Worm (Caenorhabditis elegans) whole organism, mixed stage, embryonic: ENCODE measurements around the gene zipt-17.

Source experiments
- M03D4.4 ChIP-seq: sonication (generic microtip); optimal IDR thresholded peaks from 2 replicates; lab custom pipeline; 2017; ENCODE audit warnings: mild to moderate bottlenecking, missing genetic modification characterization, missing compliant biosample characterization
- bed-3 ChIP-seq: fragments of 200-800 bp; sonication (Bioruptor generic); optimal IDR thresholded peaks from 3 replicates; lab custom pipeline; 2018; ENCODE audit warnings: mild to moderate bottlenecking, missing genetic modification characterization, moderate library complexity, missing compliant biosample characterization
- blmp-1 ChIP-seq: fragments of 150-350 bp; optimal IDR thresholded peaks from 2 replicates; lab custom pipeline; 2014; ENCODE audit warnings: missing biosample characterization, missing genetic modification characterization
- ceh-39 ChIP-seq: fragments of 150-350 bp; optimal IDR thresholded peaks from 2 replicates; lab custom pipeline; 2014; ENCODE audit warnings: missing biosample characterization, missing genetic modification characterization
- ces-1 ChIP-seq: fragments of 150-350 bp; optimal IDR thresholded peaks from 2 replicates; lab custom pipeline; 2014; ENCODE audit warnings: missing biosample characterization, missing genetic modification reagents, missing genetic modification characterization
- cnd-1 ChIP-seq: fragments of 200-800 bp; sonication (Bioruptor generic); optimal IDR thresholded peaks from 2 replicates; lab custom pipeline; 2018; ENCODE audit warnings: mild to moderate bottlenecking, missing genetic modification characterization, missing compliant biosample characterization
- drap-1 ChIP-seq: fragments of 200-800 bp; sonication (Bioruptor generic); optimal IDR thresholded peaks from 3 replicates; lab custom pipeline; 2018; ENCODE audit warnings: mild to moderate bottlenecking, missing genetic modification characterization, missing compliant biosample characterization
- elt-1 ChIP-seq: sonication (generic microtip); optimal IDR thresholded peaks from 2 replicates; lab custom pipeline; 2017; ENCODE audit warnings: missing genetic modification characterization, mild to moderate bottlenecking, missing compliant biosample characterization, antibody characterized with exemption, moderate library complexity, borderline replicate concordance; ENCODE audit not compliant: insufficient read depth
- elt-3 ChIP-seq: fragments of 150-350 bp; optimal IDR thresholded peaks from 2 replicates; lab custom pipeline; 2014; ENCODE audit warnings: missing biosample characterization, missing genetic modification characterization
- flh-1 ChIP-seq: fragments of 200-800 bp; sonication (Bioruptor generic); optimal IDR thresholded peaks from 2 replicates; lab custom pipeline; 2018; ENCODE audit warnings: mild to moderate bottlenecking, missing genetic modification characterization, moderate library complexity, missing compliant biosample characterization
- lin-13 ChIP-seq: fragments of 150-350 bp; optimal IDR thresholded peaks from 2 replicates; lab custom pipeline; 2014; ENCODE audit warnings: missing biosample characterization, missing genetic modification characterization
- lin-32 ChIP-seq: fragments of 200-800 bp; sonication (Bioruptor generic); optimal IDR thresholded peaks from 2 replicates; lab custom pipeline; 2018; ENCODE audit warnings: mild to moderate bottlenecking, missing genetic modification characterization, missing compliant biosample characterization
- lsy-2 ChIP-seq: fragments of 150-350 bp; optimal IDR thresholded peaks from 2 replicates; lab custom pipeline; 2014; ENCODE audit warnings: missing biosample characterization, missing genetic modification characterization
- mab-5 ChIP-seq: fragments of 150-350 bp; optimal IDR thresholded peaks from 2 replicates; lab custom pipeline; 2014; ENCODE audit warnings: missing biosample characterization, missing genetic modification characterization
- mep-1 ChIP-seq: fragments of 150-350 bp; optimal IDR thresholded peaks from 2 replicates; lab custom pipeline; 2017; ENCODE audit warnings: missing biosample characterization, missing genetic modification reagents, missing genetic modification characterization, inconsistent platforms
- mls-2 ChIP-seq: sonication (generic microtip); optimal IDR thresholded peaks from 2 replicates; lab custom pipeline; 2016; ENCODE audit warnings: mild to moderate bottlenecking, missing genetic modification characterization, moderate library complexity, missing compliant biosample characterization
- nhr-12 ChIP-seq: fragments of 150-350 bp; optimal IDR thresholded peaks from 2 replicates; lab custom pipeline; 2014; ENCODE audit warnings: missing biosample characterization, missing genetic modification characterization
- nhr-237 ChIP-seq: fragments of 150-350 bp; optimal IDR thresholded peaks from 2 replicates; lab custom pipeline; 2014; ENCODE audit warnings: missing biosample characterization, missing genetic modification characterization
- nhr-28 ChIP-seq: fragments of 150-350 bp; optimal IDR thresholded peaks from 2 replicates; lab custom pipeline; 2014; ENCODE audit warnings: missing biosample characterization, missing genetic modification characterization
- nhr-76 ChIP-seq: sonication (generic microtip); optimal IDR thresholded peaks from 2 replicates; lab custom pipeline; 2017; ENCODE audit warnings: missing biosample characterization, missing genetic modification characterization
- pha-4 ChIP-seq: fragments of 150-350 bp; optimal IDR thresholded peaks from 2 replicates; lab custom pipeline; 2018; ENCODE audit warnings: missing biosample characterization, missing genetic modification reagents, missing genetic modification characterization
- sem-2 ChIP-seq: fragments of 200-800 bp; sonication (Bioruptor generic); optimal IDR thresholded peaks from 2 replicates; lab custom pipeline; 2018; ENCODE audit warnings: mild to moderate bottlenecking, missing genetic modification characterization, missing compliant biosample characterization
- snpc-4 ChIP-seq: fragments of 150-350 bp; optimal IDR thresholded peaks from 2 replicates; lab custom pipeline; 2014; ENCODE audit warnings: missing biosample characterization, missing genetic modification characterization
- sptf-1 ChIP-seq: sonication (generic microtip); optimal IDR thresholded peaks from 2 replicates; lab custom pipeline; 2017; ENCODE audit warnings: mild to moderate bottlenecking, missing genetic modification characterization, moderate library complexity, missing compliant biosample characterization
- tbx-8 ChIP-seq: fragments of 200-800 bp; sonication (Bioruptor generic); optimal IDR thresholded peaks from 2 replicates; lab custom pipeline; 2018; ENCODE audit warnings: mild to moderate bottlenecking, missing genetic modification characterization, moderate library complexity, missing compliant biosample characterization
- unc-120 ChIP-seq: sonication (generic microtip); optimal IDR thresholded peaks from 2 replicates; lab custom pipeline; 2017; ENCODE audit warnings: missing genetic modification characterization, missing compliant biosample characterization; ENCODE audit not compliant: poor library complexity, severe bottlenecking
- unc-62 ChIP-seq: fragments of 150-350 bp; optimal IDR thresholded peaks from 2 replicates; lab custom pipeline; 2014; ENCODE audit warnings: missing biosample characterization, missing genetic modification reagents, missing genetic modification characterization
- zip-8 ChIP-seq: fragments of 150-350 bp; optimal IDR thresholded peaks from 2 replicates; lab custom pipeline; 2014; ENCODE audit warnings: missing biosample characterization, missing genetic modification characterization

Gene zipt-17

ce11 chrIV:17380061-17380680, 13.0 kb upstream of the zipt-17 start, which contains the start of the genes C30H6.9 and dlat-2:
TSS of gene C30H6.9 (minus strand) at chrIV:17380170.
TSS of gene dlat-2 (plus strand) at chrIV:17380626.
- TF ChIP-seq mep-1 = peak; percentile 22
- peak; percentile 31 for TF ChIP-seq lsy-2 (tag; lab: Kevin White, UChicago)
- peak; percentile 38 for TF ChIP-seq pha-4 (tag; lab: Kevin White, UChicago)
- peak; percentile 41 for TF ChIP-seq ces-1 (GFP tag; lab: Kevin White, UChicago)
- no peak for TF ChIP-seq blmp-1 (tag; lab: Kevin White, UChicago)

- TF ChIP-seq zip-8 (tag; lab: Kevin White, UChicago) (no peak), mls-2 (no peak), lin-13 (no peak), mep-1 (no peak), elt-3 (tag; lab: Kevin White, UChicago) (no peak), unc-120 (no peak), cnd-1 (tag; lab: Kevin White, UChicago) (no peak), pha-4 (tag; lab: Kevin White, UChicago) (no peak), nhr-12 (tag; lab: Kevin White, UChicago) (no peak), ceh-39 (no peak), drap-1 (GFP tag; lab: Kevin White, UChicago) (no peak), elt-1 (tag; lab: Kevin White, UChicago) (no peak), sem-2 (GFP tag; lab: Kevin White, UChicago) (no peak), nhr-76 (no peak), tbx-8 (GFP tag; lab: Kevin White, UChicago) (no peak), sptf-1 (tag; lab: Kevin White, UChicago) (no peak), unc-62 (GFP tag; lab: Kevin White, UChicago) (no peak), M03D4.4 (tag; lab: Kevin White, UChicago) (no peak)
Measured at ce11 chrIV:17376127-17376526, 8.9 kb upstream of the zipt-17 start, which contains the start of gene haf-1. TSS of gene haf-1 (plus strand) at chrIV:17376427.

- TF ChIP-seq zip-8 (tag; lab: Kevin White, UChicago) (peak; percentile 7), flh-1 (no peak)
Measured at ce11 chrIV:17371469-17371868, 4.3 kb upstream of the zipt-17 start, which contains the start of gene C30H6.5. TSS of gene C30H6.5 (plus strand) at chrIV:17371769.

ce11 chrIV:17368292-17368691, 1.1 kb upstream of the zipt-17 start, which contains the start of gene trh-1:
TSS of gene trh-1 (plus strand) at chrIV:17368592.
- TF ChIP-seq nhr-28 (no peak), sptf-1 (tag; lab: Kevin White, UChicago) (no peak), mab-5 (tag; lab: Kevin White, UChicago) (no peak), drap-1 (GFP tag; lab: Kevin White, UChicago) (no peak), ceh-39 (no peak), tbx-8 (GFP tag; lab: Kevin White, UChicago) (no peak), flh-1 (no peak), bed-3 (GFP tag; lab: Kevin White, UChicago) (no peak), lin-32 (GFP tag; lab: Kevin White, UChicago) (no peak)
- TF ChIP-seq, all 35 proteins: peak for 0

- TF ChIP-seq unc-62 (GFP tag; lab: Kevin White, UChicago) (no peak), lsy-2 (tag; lab: Kevin White, UChicago) (no peak), blmp-1 (tag; lab: Kevin White, UChicago) (no peak), nhr-237 (tag; lab: Kevin White, UChicago) (no peak), flh-1 (no peak)
Measured at ce11 chrIV:17361143-17361542, 6.1 kb downstream of the zipt-17 start, which contains the start of gene clec-202. TSS of gene clec-202 (plus strand) at chrIV:17361443.

ce11 chrIV:17351586-17351985, 15.6 kb downstream of the zipt-17 start, which contains the start of gene clec-199:
TSS of gene clec-199 (plus strand) at chrIV:17351886.
- TF ChIP-seq nhr-28 (no peak), blmp-1 (tag; lab: Kevin White, UChicago) (no peak), snpc-4 (no peak), mep-1 (no peak), elt-3 (tag; lab: Kevin White, UChicago) (no peak), ces-1 (GFP tag; lab: Kevin White, UChicago) (no peak), sem-2 (GFP tag; lab: Kevin White, UChicago) (no peak), pha-4 (tag; lab: Kevin White, UChicago) (no peak), lin-32 (GFP tag; lab: Kevin White, UChicago) (no peak), tbx-8 (GFP tag; lab: Kevin White, UChicago) (no peak), lin-13 (no peak), bed-3 (GFP tag; lab: Kevin White, UChicago) (no peak), nhr-12 (tag; lab: Kevin White, UChicago) (no peak)
